Fruit fly (Drosophila melanogaster) S2 (cell line): ENCODE measurements around the gene CG3919.

ENCODE experiments used
- CG8478 ChIP-seq: fragments of >200 bp; optimal IDR thresholded peaks from 2 replicates; lab custom pipeline; 2018
- CTCF ChIP-seq, 2 experiments: fragments of >200 bp; optimal IDR thresholded peaks; 2 replicates each; lab custom pipeline; 2018

Gene CG3919

dm6 chr3L:14450347-14450926 is 40.0 kb downstream of the CG3919 start:
- TF ChIP-seq CG8478 (lab: Kevin White, UChicago) = no peak
- no peak for TF ChIP-seq CTCF (optimal IDR thresholded peaks at IDR 0.05; lab: Kevin White, UChicago)

DNA sequence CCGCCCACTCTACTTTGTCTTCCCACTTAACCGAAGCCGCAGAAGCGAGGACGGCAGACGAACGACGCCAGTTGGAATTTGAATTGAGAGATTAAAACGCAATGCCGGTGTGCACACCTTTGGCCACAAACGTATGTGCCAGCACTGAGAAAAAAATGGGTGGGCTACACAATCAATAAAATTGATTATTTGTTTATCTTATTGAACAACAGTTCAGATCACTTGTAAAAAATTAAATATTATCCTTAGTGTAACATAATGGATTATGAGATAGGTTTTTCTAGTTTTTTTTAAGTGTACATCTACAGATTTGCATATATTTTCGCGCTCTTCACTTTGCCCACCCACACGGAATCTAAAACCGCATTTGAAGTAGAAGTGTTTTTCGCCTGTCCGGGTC is 41.1 kb downstream of the CG3919 start:
- no peak for TF ChIP-seq CG8478 (lab: Kevin White, UChicago)
- TF ChIP-seq CTCF (optimal IDR thresholded peaks at IDR 0.05; lab: Kevin White, UChicago) = no peak

dm6 chr3L:14452419-14453259 is 42.2 kb downstream of the CG3919 start:
- TF ChIP-seq CTCF (optimal IDR thresholded peaks at IDR 0.05; lab: Kevin White, UChicago) (no peak), CG8478 (lab: Kevin White, UChicago) (no peak)

- no peak for TF ChIP-seq CG8478 (lab: Kevin White, UChicago)
These were observed 42.8 kb downstream of the CG3919 start for dm6 chr3L:14453260-14453590.

DNA sequence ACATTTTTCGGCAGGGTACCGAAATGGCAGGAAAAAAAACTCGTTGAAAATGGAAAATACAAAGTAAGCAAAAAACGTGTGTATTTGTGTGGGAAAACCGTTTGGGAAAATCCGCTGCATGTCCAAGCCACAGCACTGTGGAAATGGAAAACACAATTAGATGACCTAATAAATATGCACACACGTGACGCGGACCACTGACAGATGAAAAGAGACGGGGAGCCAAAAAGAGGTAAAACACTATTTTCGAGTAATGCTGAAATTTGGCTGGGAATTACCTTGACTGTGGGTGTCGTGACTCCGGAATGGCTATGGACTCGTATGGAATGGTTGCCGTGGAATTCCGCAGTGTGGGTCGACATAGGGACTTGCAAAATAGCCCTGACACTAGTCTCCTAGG is 44.3 kb downstream of the CG3919 start:
- no peak for TF ChIP-seq CG8478 (lab: Kevin White, UChicago)
- no peak for TF ChIP-seq CTCF (optimal IDR thresholded peaks at IDR 0.05; lab: Kevin White, UChicago)

- TF ChIP-seq CTCF (optimal IDR thresholded peaks at IDR 0.05; lab: Kevin White, UChicago) = no peak
- no peak for TF ChIP-seq CG8478 (lab: Kevin White, UChicago)
These were observed 45.7 kb downstream of the CG3919 start for dm6 chr3L:14455968-14456678.

DNA sequence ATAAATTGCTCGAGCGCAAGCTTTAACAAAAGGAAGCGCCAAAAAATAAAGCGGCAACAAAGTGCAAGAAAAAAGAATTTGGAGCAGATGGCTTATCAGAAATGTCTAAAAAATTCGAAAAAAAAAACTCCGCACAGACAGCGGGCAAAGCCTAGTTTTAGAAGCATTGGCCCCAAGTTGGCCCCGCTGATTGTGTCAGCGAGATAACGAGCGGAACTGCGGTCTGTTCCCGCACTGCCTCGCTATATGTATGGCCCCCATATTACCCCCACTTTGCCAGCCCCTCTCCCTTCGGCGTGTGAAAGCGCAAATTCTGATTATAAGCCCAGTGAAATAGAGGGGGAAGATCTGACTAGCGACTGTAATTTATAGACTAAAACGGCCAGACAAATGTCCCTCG is 46.5 kb downstream of the CG3919 start:
- TF ChIP-seq CTCF (optimal IDR thresholded peaks at IDR 0.05; lab: Kevin White, UChicago) = no peak
- no peak for TF ChIP-seq CG8478 (lab: Kevin White, UChicago)

- peak; percentile 80 to 82 for TF ChIP-seq CTCF (optimal IDR thresholded peaks at IDR 0.05; lab: Kevin White, UChicago)
- no peak for TF ChIP-seq CG8478 (lab: Kevin White, UChicago)
These were observed 50.6 kb downstream of the CG3919 start for dm6 chr3L:14461065-14461464.

DNA sequence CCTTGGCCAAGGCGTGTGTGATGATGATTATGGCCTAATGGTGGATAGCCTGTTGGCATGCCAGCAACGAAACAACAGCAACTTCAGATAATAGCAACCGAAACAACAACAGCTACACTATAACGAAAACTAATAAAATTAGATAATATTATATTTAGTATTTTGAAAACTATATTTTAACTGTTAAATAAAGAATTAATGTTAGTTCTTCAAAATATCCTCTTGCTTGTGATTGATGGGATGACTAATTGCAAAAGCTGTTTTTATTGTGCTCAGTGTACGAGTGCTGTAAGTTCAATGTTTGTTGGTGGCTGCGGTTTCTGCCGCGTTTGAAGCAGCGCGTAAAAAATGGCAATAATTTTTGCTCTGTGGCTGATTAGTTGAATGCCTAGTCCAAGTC is 51.9 kb downstream of the CG3919 start:
- TF ChIP-seq CTCF (optimal IDR thresholded peaks at IDR 0.05; lab: Kevin White, UChicago) (no peak), CG8478 (lab: Kevin White, UChicago) (no peak)
